Worm (Caenorhabditis elegans) whole organism, L4 larva: ENCODE results near the gene F01E11.18.

Experiments used
- F37D6.2 ChIP-seq: sonication (generic microtip); optimal IDR thresholded peaks from 2 replicates; lab custom pipeline; 2016; ENCODE audit warnings: mild to moderate bottlenecking, missing genetic modification characterization, missing compliant biosample characterization
- F49E8.2 ChIP-seq: sonication (generic microtip); optimal IDR thresholded peaks from 2 replicates; lab custom pipeline; 2016; ENCODE audit warnings: missing compliant biosample characterization, mild to moderate bottlenecking, missing genetic modification characterization, borderline replicate concordance
- T20F7.1 ChIP-seq: fragments of 200-800 bp; sonication (Bioruptor generic); optimal IDR thresholded peaks from 2 replicates; lab custom pipeline; 2018; ENCODE audit warnings: mild to moderate bottlenecking, missing genetic modification characterization, missing compliant biosample characterization
- aha-1 ChIP-seq: fragments of 150-350 bp; peaks from one replicate; lab custom pipeline; 2014; ENCODE audit warnings: missing biosample characterization, missing genetic modification characterization
- arid-1 ChIP-seq: fragments of 200-800 bp; sonication (Bioruptor generic); conservative IDR thresholded peaks from 2 replicates; pipeline ENCODE4 v1.3.6; 2022; ENCODE audit warnings: missing genetic modification reagents, missing genetic modification characterization, missing compliant biosample characterization
- attf-4 ChIP-seq: sonication (generic microtip); optimal IDR thresholded peaks from 3 replicates; lab custom pipeline; 2017; ENCODE audit warnings: missing biosample characterization, missing genetic modification characterization
- ceh-82 ChIP-seq: sonication (generic microtip); optimal IDR thresholded peaks from 2 replicates; lab custom pipeline; 2017; ENCODE audit warnings: missing biosample characterization, missing genetic modification characterization
- ces-1 ChIP-seq: fragments of 150-350 bp; sonication (generic microtip); optimal IDR thresholded peaks from 4 replicates; lab custom pipeline; 2014; ENCODE audit warnings: missing biosample characterization, missing genetic modification reagents, missing genetic modification characterization
- daf-8 ChIP-seq: fragments of 200-800 bp; sonication (Bioruptor generic); IDR thresholded peaks from 2 replicates; pipeline ENCODE4 v1.3.6; 2022; ENCODE audit warnings: missing genetic modification characterization, missing compliant biosample characterization
- egl-43 ChIP-seq: fragments of 200-800 bp; sonication (Bioruptor generic); IDR thresholded peaks from 2 replicates; pipeline ENCODE4 v1.3.6; 2022; ENCODE audit warnings: missing genetic modification reagents, missing genetic modification characterization, missing compliant biosample characterization
- hif-1 ChIP-seq, 2 experiments: sonication (generic microtip); optimal IDR thresholded peaks; 2 replicates each; lab custom pipeline; 2016 to 2017; ENCODE audit warnings: missing compliant biosample characterization in 2 of 2, missing genetic modification characterization in 2 of 2, missing genetic modification reagents in 2 of 2, missing genotype in 2 of 2, mild to moderate bottlenecking in 1 of 2
- hlh-11 ChIP-seq: fragments of 200-800 bp; sonication (Bioruptor generic); optimal IDR thresholded peaks from 2 replicates; lab custom pipeline; 2018; ENCODE audit warnings: mild to moderate bottlenecking, missing genetic modification characterization, missing compliant biosample characterization
- hmg-1.1 ChIP-seq: fragments of 200-800 bp; sonication (Bioruptor generic); IDR thresholded peaks from 2 replicates; pipeline ENCODE4 v1.3.6; 2022; ENCODE audit warnings: missing genetic modification reagents, missing genetic modification characterization, missing compliant biosample characterization
- lim-7 ChIP-seq: fragments of 200-800 bp; sonication (Bioruptor generic); IDR thresholded peaks from 2 replicates; pipeline ENCODE4 v1.3.6; 2022; ENCODE audit warnings: missing genetic modification characterization, missing compliant biosample characterization
- lin-1 ChIP-seq: fragments of 200-800 bp; sonication (Bioruptor generic); IDR thresholded peaks from 2 replicates; pipeline ENCODE4 v1.3.6; 2022; ENCODE audit warnings: missing genetic modification reagents, missing genetic modification characterization, missing compliant biosample characterization
- lin-13 ChIP-seq: fragments of 150-350 bp; optimal IDR thresholded peaks from 2 replicates; lab custom pipeline; 2014; ENCODE audit warnings: missing biosample characterization, missing genetic modification reagents, missing genetic modification characterization
- lin-15B ChIP-seq: fragments of 150-350 bp; sonication (generic microtip); optimal IDR thresholded peaks from 3 replicates; lab custom pipeline; 2014; ENCODE audit warnings: missing biosample characterization, missing genetic modification characterization
- lin-38 ChIP-seq: fragments of 200-800 bp; sonication (Bioruptor generic); IDR thresholded peaks from 2 replicates; pipeline ENCODE4 v1.3.6; 2022; ENCODE audit warnings: missing genetic modification reagents, missing genetic modification characterization, missing compliant biosample characterization
- lir-3 ChIP-seq: sonication (generic microtip); optimal IDR thresholded peaks from 2 replicates; lab custom pipeline; 2016; ENCODE audit warnings: mild to moderate bottlenecking, missing genetic modification characterization, missing compliant biosample characterization
- madf-5 ChIP-seq, 2 experiments: fragments of 200-800 bp; sonication (Bioruptor generic); IDR thresholded peaks; 2 replicates each; pipeline ENCODE4 v1.3.6; 2022; ENCODE audit warnings: missing compliant biosample characterization in 2 of 2, missing genetic modification characterization in 2 of 2
- mdl-1 ChIP-seq, 2 experiments: fragments of 150-350 bp in 1 of 2; sonication (generic microtip) in 1 of 2; optimal IDR thresholded peaks; 2 replicates each; lab custom pipeline; 2014 to 2017; ENCODE audit warnings: missing biosample characterization in 2 of 2, missing genetic modification characterization in 2 of 2
- mep-1 ChIP-seq: fragments of 150-350 bp; sonication (generic microtip); optimal IDR thresholded peaks from 3 replicates; lab custom pipeline; 2014; ENCODE audit warnings: missing biosample characterization, missing genetic modification characterization
- mxl-2 ChIP-seq: fragments of 200-800 bp; sonication (Bioruptor generic); conservative IDR thresholded peaks from 2 replicates; pipeline ENCODE4 v1.3.6; 2022; ENCODE audit warnings: missing genetic modification reagents, missing genetic modification characterization, missing compliant biosample characterization
- mxl-3 ChIP-seq: fragments of 200-800 bp; sonication (Bioruptor generic); optimal IDR thresholded peaks from 2 replicates; lab custom pipeline; 2018; ENCODE audit warnings: mild to moderate bottlenecking, missing genetic modification characterization, missing compliant biosample characterization
- nhr-102 ChIP-seq: sonication (generic microtip); optimal IDR thresholded peaks from 2 replicates; lab custom pipeline; 2016; ENCODE audit warnings: mild to moderate bottlenecking, missing genetic modification characterization, moderate library complexity, missing compliant biosample characterization
- nhr-28 ChIP-seq: fragments of 150-350 bp; optimal IDR thresholded peaks from 2 replicates; lab custom pipeline; 2014; ENCODE audit warnings: missing biosample characterization, missing genetic modification characterization
- nhr-41 ChIP-seq: fragments of 200-800 bp; sonication (Bioruptor generic); IDR thresholded peaks from 2 replicates; pipeline ENCODE4 v1.3.6; 2022; ENCODE audit warnings: missing genetic modification reagents, missing genetic modification characterization, missing compliant biosample characterization
- nhr-48 ChIP-seq: sonication (generic microtip); optimal IDR thresholded peaks from 2 replicates; lab custom pipeline; 2016; ENCODE audit warnings: mild to moderate bottlenecking, missing genetic modification characterization, missing compliant biosample characterization
- nhr-6 ChIP-seq: fragments of 150-350 bp; optimal IDR thresholded peaks from 2 replicates; lab custom pipeline; 2014; ENCODE audit warnings: missing biosample characterization, missing genetic modification characterization
- pqm-1 ChIP-seq: sonication (generic microtip); optimal IDR thresholded peaks from 2 replicates; lab custom pipeline; 2017; ENCODE audit warnings: missing biosample characterization, missing genetic modification characterization
- rbr-2 ChIP-seq: sonication (generic microtip); optimal IDR thresholded peaks from 2 replicates; lab custom pipeline; 2016; ENCODE audit warnings: missing genotype, missing genetic modification characterization, missing compliant biosample characterization
- set-16 ChIP-seq: fragments of 200-800 bp; sonication (Bioruptor generic); IDR thresholded peaks from 2 replicates; pipeline ENCODE4 v1.3.6; 2022; ENCODE audit warnings: missing genetic modification reagents, missing genetic modification characterization, missing compliant biosample characterization
- snpc-4 ChIP-seq: fragments of 150-350 bp; optimal IDR thresholded peaks from 2 replicates; lab custom pipeline; 2014; ENCODE audit warnings: missing biosample characterization, missing genetic modification characterization
- spr-3 ChIP-seq: fragments of 200-800 bp; sonication (Bioruptor generic); optimal IDR thresholded peaks from 2 replicates; lab custom pipeline; 2018; ENCODE audit warnings: mild to moderate bottlenecking, missing genetic modification characterization, missing compliant biosample characterization
- unc-39 ChIP-seq: sonication (generic microtip); optimal IDR thresholded peaks from 2 replicates; lab custom pipeline; 2017; ENCODE audit warnings: missing biosample characterization, missing genetic modification characterization
- unc-62 ChIP-seq, 3 experiments: fragments of 150-350 bp in 1 of 3; sonication (generic microtip); optimal IDR thresholded peaks in 2 of 3; peaks in 1 of 3; 1 replicate in 1 of 3; 2 replicates in 2 of 3; lab custom pipeline; 2014 to 2017; ENCODE audit warnings: missing biosample characterization in 3 of 3, missing genetic modification characterization in 3 of 3, missing genetic modification reagents in 3 of 3, missing genotype in 1 of 3
- zip-11 ChIP-seq: fragments of 200-800 bp; sonication (Bioruptor generic); IDR thresholded peaks from 2 replicates; pipeline ENCODE4 v1.3.6; 2022; ENCODE audit warnings: missing genetic modification characterization, missing compliant biosample characterization
- zip-2 ChIP-seq: fragments of 150-350 bp; optimal IDR thresholded peaks from 2 replicates; lab custom pipeline; 2014; ENCODE audit warnings: missing biosample characterization, missing genetic modification characterization
- ztf-11 ChIP-seq: fragments of 150-350 bp; optimal IDR thresholded peaks from 2 replicates; lab custom pipeline; 2014; ENCODE audit warnings: missing biosample characterization, missing genetic modification characterization
- ztf-7 ChIP-seq: fragments of 150-350 bp; optimal IDR thresholded peaks from 2 replicates; lab custom pipeline; 2014; ENCODE audit warnings: missing biosample characterization, missing genetic modification characterization

Gene F01E11.18

DNA sequence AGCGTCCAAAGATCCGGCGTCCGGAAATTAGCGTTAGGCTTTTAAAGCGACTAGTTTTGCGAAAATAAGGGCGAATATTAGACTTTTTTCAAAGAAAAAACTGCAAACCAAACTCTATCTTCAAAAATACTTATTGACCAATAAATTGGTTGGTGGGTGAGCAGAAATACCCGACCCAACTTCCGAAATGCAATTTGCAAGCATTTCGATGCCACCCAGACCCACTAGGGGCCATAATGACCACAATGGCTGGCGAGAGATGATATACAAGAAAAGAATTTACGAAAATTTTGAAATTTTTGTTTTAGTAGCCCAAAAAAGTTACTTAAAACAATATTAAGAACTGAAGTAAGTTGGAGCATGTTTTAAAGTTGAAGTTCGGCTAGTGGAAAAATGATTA is 19.3 kb upstream of the F01E11.18 start:
- TF ChIP-seq lim-7 (GFP tag; lab: Robert Waterston, UW) (no peak), aha-1 (tag; lab: Kevin White, UChicago) (no peak), ceh-82 (tag; lab: Kevin White, UChicago) (no peak), egl-43 (no peak), hif-1 (tag; optimal IDR thresholded peaks at IDR 0.05; lab: Kevin White, UChicago) (no peak), F37D6.2 (tag; lab: Kevin White, UChicago) (no peak), nhr-41 (GFP tag; lab: Robert Waterston, UW) (no peak), nhr-28 (tag; lab: Kevin White, UChicago) (no peak), nhr-6 (no peak), zip-11 (no peak), daf-8 (GFP tag; lab: Robert Waterston, UW) (no peak), attf-4 (tag; lab: Kevin White, UChicago) (no peak), ces-1 (GFP tag; lab: Kevin White, UChicago) (no peak), lin-38 (GFP tag; lab: Robert Waterston, UW) (no peak), lin-1 (GFP tag; lab: Robert Waterston, UW) (no peak), pqm-1 (tag; lab: Kevin White, UChicago) (no peak), F49E8.2 (tag; lab: Kevin White, UChicago) (no peak), hlh-11 (no peak)

DNA sequence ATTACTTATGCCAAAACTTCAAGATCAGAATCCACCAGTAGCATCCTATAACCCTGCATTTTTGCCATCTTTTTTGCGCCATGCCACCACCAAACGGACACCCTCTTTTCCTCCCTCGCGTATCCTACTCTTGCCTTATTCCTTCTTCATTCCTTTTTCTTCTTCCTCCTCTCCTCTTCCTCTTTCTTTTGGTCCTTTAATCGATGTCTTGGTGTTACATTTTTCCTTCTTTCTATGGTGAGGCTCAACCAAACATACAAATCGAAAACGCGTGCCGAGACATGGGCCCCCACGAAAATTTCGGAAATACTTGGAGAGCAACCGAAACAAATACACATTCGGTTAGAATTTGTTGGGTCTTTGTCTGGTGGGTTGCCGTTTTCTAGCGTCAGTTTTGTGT is 18.1 kb upstream of the F01E11.18 start:
- TF ChIP-seq T20F7.1 (GFP tag; lab: Kevin White, UChicago) (no peak), lin-13 (GFP tag; lab: Kevin White, UChicago) (no peak), lin-15B (tag; lab: Kevin White, UChicago) (no peak), lir-3 (tag; lab: Kevin White, UChicago) (no peak), rbr-2 (tag; lab: Kevin White, UChicago) (peak; percentile 32), unc-39 (tag; lab: Kevin White, UChicago) (no peak), set-16 (GFP tag; lab: Robert Waterston, UW) (no peak; the same call in 1 of the 2 replicates), mep-1 (peak; percentile 31), nhr-41 (GFP tag; lab: Robert Waterston, UW) (no peak), nhr-102 (tag; lab: Kevin White, UChicago) (no peak), nhr-6 (no peak), mxl-2 (GFP tag; lab: Robert Waterston, UW) (no peak), hmg-1.1 (0 out of 2 replicates have a peak, but pooled peaks have one; percentile 25), spr-3 (no peak), mdl-1 (tag; optimal IDR thresholded peaks at IDR 0.05; lab: Kevin White, UChicago) (peak in 1 of 2 experiments; percentile 38), zip-2 (tag; lab: Kevin White, UChicago) (no peak), snpc-4 (no peak), arid-1 (GFP tag; lab: Robert Waterston, UW) (no peak), ztf-11 (tag; lab: Kevin White, UChicago) (no peak), zip-11 (no peak), unc-62 (GFP tag; optimal IDR thresholded peaks at IDR 0.05 in 1 of 2; lab: Kevin White, UChicago) (no peak), unc-62 (tag; optimal IDR thresholded peaks at IDR 0.05; lab: Kevin White, UChicago) (no peak), mxl-3 (GFP tag; lab: Kevin White, UChicago) (no peak), F49E8.2 (tag; lab: Kevin White, UChicago) (no peak), pqm-1 (tag; lab: Kevin White, UChicago) (no peak), egl-43 (no peak)

DNA sequence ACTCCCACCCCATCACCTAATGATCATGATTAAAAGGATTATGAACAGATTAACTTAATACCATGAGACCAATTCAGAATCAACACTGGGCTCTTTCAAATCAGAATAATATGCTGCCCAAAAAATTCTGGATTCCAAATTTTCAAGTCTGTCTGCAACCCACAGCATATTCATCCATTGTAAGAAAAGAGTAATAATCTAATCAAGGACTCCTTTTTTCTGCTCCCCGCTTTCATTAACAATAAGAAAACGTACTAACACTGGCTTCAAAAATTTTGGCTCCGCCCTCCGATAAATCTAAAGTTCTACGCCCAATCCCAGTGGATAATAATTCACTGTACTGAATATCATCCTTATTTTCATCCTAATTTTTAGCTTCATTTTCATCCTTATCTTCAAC is 1.2 kb upstream of the F01E11.18 start:
- TF ChIP-seq ztf-7 (tag; lab: Kevin White, UChicago) (no peak), aha-1 (tag; lab: Kevin White, UChicago) (peak; percentile 97), madf-5 (GFP tag; IDR thresholded peaks at IDR 0.05; lab: Robert Waterston, UW) (no peak), nhr-48 (tag; lab: Kevin White, UChicago) (no peak), pqm-1 (tag; lab: Kevin White, UChicago) (no peak), hif-1 (tag; optimal IDR thresholded peaks at IDR 0.05; lab: Kevin White, UChicago) (no peak)
